Worm (Caenorhabditis elegans) whole organism, young adult: Measurements from ENCODE around the gene hpo-36.

Source experiments
- D2030.7 ChIP-seq: fragments of 200-800 bp; sonication (Bioruptor generic); IDR thresholded peaks from 2 replicates; pipeline ENCODE4 v1.3.6; 2022; ENCODE audit warnings: missing genetic modification reagents, missing genetic modification characterization, missing compliant biosample characterization
- F10E7.11 ChIP-seq: sonication (generic microtip); optimal IDR thresholded peaks from 2 replicates; lab custom pipeline; 2017; ENCODE audit warnings: mild to moderate bottlenecking, missing genetic modification characterization, moderate library complexity, missing compliant biosample characterization
- F39B2.1 ChIP-seq: fragments of 200-800 bp; sonication (Bioruptor generic); IDR thresholded peaks from 2 replicates; pipeline ENCODE4 v1.3.6; 2022; ENCODE audit warnings: missing genetic modification reagents, missing genetic modification characterization, missing compliant biosample characterization
- F52B5.7 ChIP-seq: sonication (generic microtip); optimal IDR thresholded peaks from 2 replicates; lab custom pipeline; 2016; ENCODE audit warnings: mild to moderate bottlenecking, missing genetic modification characterization, missing compliant biosample characterization
- F57C9.4 ChIP-seq: sonication (generic microtip); optimal IDR thresholded peaks from 2 replicates; lab custom pipeline; 2017; ENCODE audit warnings: mild to moderate bottlenecking, missing genetic modification characterization, missing compliant biosample characterization
- K12H6.12 ChIP-seq: fragments of 200-800 bp; sonication (Bioruptor generic); optimal IDR thresholded peaks from 2 replicates; lab custom pipeline; 2018; ENCODE audit warnings: mild to moderate bottlenecking, missing genetic modification characterization, missing compliant biosample characterization
- T07F8.4 ChIP-seq: sonication (generic microtip); optimal IDR thresholded peaks from 2 replicates; lab custom pipeline; 2016; ENCODE audit warnings: mild to moderate bottlenecking, missing genetic modification characterization, moderate library complexity, missing compliant biosample characterization
- T26A5.8 ChIP-seq: sonication (generic microtip); optimal IDR thresholded peaks from 2 replicates; lab custom pipeline; 2016; ENCODE audit warnings: missing genetic modification characterization, missing compliant biosample characterization
- Y79H2A.3 ChIP-seq: fragments of 200-800 bp; sonication (Bioruptor generic); conservative IDR thresholded peaks from 2 replicates; pipeline ENCODE4 v1.3.6; 2022; ENCODE audit warnings: missing genetic modification reagents, missing genetic modification characterization, missing compliant biosample characterization
- ZK185.1 ChIP-seq: sonication (generic microtip); optimal IDR thresholded peaks from 2 replicates; lab custom pipeline; 2016; ENCODE audit warnings: mild to moderate bottlenecking, missing genetic modification characterization, missing compliant biosample characterization; ENCODE audit not compliant: poor library complexity, severe bottlenecking
- athp-1 ChIP-seq: sonication (generic microtip); optimal IDR thresholded peaks from 2 replicates; lab custom pipeline; 2017; ENCODE audit warnings: mild to moderate bottlenecking, missing genetic modification characterization, missing compliant biosample characterization
- attf-3 ChIP-seq: fragments of 200-800 bp; sonication (Bioruptor generic); conservative IDR thresholded peaks from 2 replicates; pipeline ENCODE4 v1.3.6; 2022; ENCODE audit warnings: missing genetic modification reagents, missing genetic modification characterization, missing compliant biosample characterization
- attf-5 ChIP-seq: fragments of 200-800 bp; sonication (Bioruptor generic); optimal IDR thresholded peaks from 2 replicates; lab custom pipeline; 2018; ENCODE audit warnings: mild to moderate bottlenecking, missing genetic modification characterization, missing compliant biosample characterization
- attf-6 ChIP-seq: fragments of 200-800 bp; sonication (Bioruptor generic); IDR thresholded peaks from 2 replicates; pipeline ENCODE4 v1.3.6; 2022; ENCODE audit warnings: missing genetic modification reagents, missing genetic modification characterization, missing compliant biosample characterization
- bed-1 ChIP-seq: fragments of 200-800 bp; sonication (Bioruptor generic); IDR thresholded peaks from 2 replicates; pipeline ENCODE4 v1.3.6; 2022; ENCODE audit warnings: missing genetic modification reagents, missing genetic modification characterization, missing compliant biosample characterization
- cebp-2 ChIP-seq: fragments of 200-800 bp; sonication (Bioruptor generic); IDR thresholded peaks from 2 replicates; pipeline ENCODE4 v1.3.6; 2022; ENCODE audit warnings: missing genetic modification characterization, missing compliant biosample characterization
- ceh-100 ChIP-seq: fragments of 200-800 bp; sonication (Bioruptor generic); IDR thresholded peaks from 2 replicates; pipeline ENCODE4 v1.3.6; 2022; ENCODE audit warnings: missing genetic modification reagents, missing genetic modification characterization, missing compliant biosample characterization
- ceh-40 ChIP-seq: fragments of 200-800 bp; sonication (Bioruptor generic); IDR thresholded peaks from 2 replicates; pipeline ENCODE4 v1.3.6; 2022; ENCODE audit warnings: missing genetic modification characterization, missing compliant biosample characterization
- dox-1 ChIP-seq: fragments of 200-800 bp; sonication (Bioruptor generic); IDR thresholded peaks from 2 replicates; pipeline ENCODE4 v1.3.6; 2022; ENCODE audit warnings: missing genetic modification reagents, missing genetic modification characterization, missing compliant biosample characterization
- dpl-1 ChIP-seq: fragments of 150-350 bp; optimal IDR thresholded peaks from 2 replicates; lab custom pipeline; 2014; ENCODE audit warnings: missing biosample characterization, missing genetic modification reagents, missing genetic modification characterization
- egl-18 ChIP-seq: fragments of 200-800 bp; sonication (Bioruptor generic); IDR thresholded peaks from 2 replicates; pipeline ENCODE4 v1.3.6; 2022; ENCODE audit warnings: missing genetic modification reagents, missing genetic modification characterization, missing compliant biosample characterization
- fkh-3 ChIP-seq: sonication (generic microtip); optimal IDR thresholded peaks from 2 replicates; lab custom pipeline; 2016; ENCODE audit warnings: mild to moderate bottlenecking, missing genetic modification characterization, missing compliant biosample characterization
- gei-17 ChIP-seq: fragments of 200-800 bp; sonication (Bioruptor generic); optimal IDR thresholded peaks from 2 replicates; lab custom pipeline; 2018; ENCODE audit warnings: mild to moderate bottlenecking, missing genetic modification characterization, missing compliant biosample characterization
- him-1 ChIP-seq: sonication (generic microtip); optimal IDR thresholded peaks from 2 replicates; lab custom pipeline; 2016; ENCODE audit warnings: missing genotype, missing genetic modification reagents, missing genetic modification characterization, missing compliant biosample characterization
- hmg-20 ChIP-seq: fragments of 200-800 bp; sonication (Bioruptor generic); IDR thresholded peaks from 2 replicates; pipeline ENCODE4 v1.3.6; 2022; ENCODE audit warnings: missing genetic modification reagents, missing genetic modification characterization, missing compliant biosample characterization
- hrde-1 ChIP-seq: sonication (generic microtip); optimal IDR thresholded peaks from 2 replicates; lab custom pipeline; 2016; ENCODE audit warnings: missing genetic modification characterization, mild to moderate bottlenecking, missing compliant biosample characterization, moderate library complexity, missing genotype, missing genetic modification reagents, borderline replicate concordance
- lin-26 ChIP-seq: fragments of 200-800 bp; sonication (Bioruptor generic); IDR thresholded peaks from 2 replicates; pipeline ENCODE4 v1.3.6; 2022; ENCODE audit warnings: missing genetic modification reagents, missing genetic modification characterization, missing compliant biosample characterization
- lin-35 ChIP-seq, 3 experiments: fragments of 150-350 bp in 2 of 3; sonication (generic microtip) in 1 of 3; optimal IDR thresholded peaks; 2 replicates each; lab custom pipeline; 2014 to 2018; ENCODE audit warnings: missing biosample characterization in 3 of 3, missing genetic modification characterization in 3 of 3, missing genetic modification reagents in 3 of 3
- lin-40 ChIP-seq: sonication (generic microtip); optimal IDR thresholded peaks from 2 replicates; lab custom pipeline; 2016; ENCODE audit warnings: missing genetic modification characterization, mild to moderate bottlenecking, missing compliant biosample characterization, missing genotype, missing genetic modification reagents
- lir-1 ChIP-seq: fragments of 200-800 bp; sonication (Bioruptor generic); conservative IDR thresholded peaks from 2 replicates; pipeline ENCODE4 v1.3.6; 2022; ENCODE audit warnings: missing genetic modification reagents, missing genetic modification characterization, missing compliant biosample characterization
- lsl-1 ChIP-seq: fragments of 200-800 bp; sonication (Bioruptor generic); optimal IDR thresholded peaks from 2 replicates; lab custom pipeline; 2018; ENCODE audit warnings: mild to moderate bottlenecking, missing genetic modification characterization, moderate library complexity, missing compliant biosample characterization
- lsy-27 ChIP-seq: sonication (generic microtip); optimal IDR thresholded peaks from 2 replicates; lab custom pipeline; 2017; ENCODE audit warnings: missing genetic modification characterization, mild to moderate bottlenecking, missing compliant biosample characterization, antibody characterized with exemption, missing genotype, borderline replicate concordance; ENCODE audit not compliant: insufficient read depth
- mel-28 ChIP-seq: sonication (generic microtip); optimal IDR thresholded peaks from 2 replicates; lab custom pipeline; 2016; ENCODE audit warnings: borderline replicate concordance, mild to moderate bottlenecking, missing genetic modification characterization, missing compliant biosample characterization
- mes-4 ChIP-seq: sonication (generic microtip); optimal IDR thresholded peaks from 2 replicates; lab custom pipeline; 2016; ENCODE audit warnings: missing genotype, missing genetic modification characterization, missing compliant biosample characterization
- nfya-2 ChIP-seq: fragments of 200-800 bp; sonication (Bioruptor generic); IDR thresholded peaks from 2 replicates; pipeline ENCODE4 v1.3.6; 2022; ENCODE audit warnings: missing genetic modification reagents, missing genetic modification characterization, missing compliant biosample characterization
- nfyb-1 ChIP-seq: fragments of 200-800 bp; sonication (Bioruptor generic); IDR thresholded peaks from 2 replicates; pipeline ENCODE4 v1.3.6; 2022; ENCODE audit warnings: missing genetic modification reagents, missing genetic modification characterization, missing compliant biosample characterization
- nhr-27 ChIP-seq: fragments of 200-800 bp; sonication (Bioruptor generic); optimal IDR thresholded peaks from 2 replicates; lab custom pipeline; 2018; ENCODE audit warnings: mild to moderate bottlenecking, missing genetic modification characterization, moderate library complexity, missing compliant biosample characterization
- sea-2 ChIP-seq: fragments of 200-800 bp; sonication (Bioruptor generic); IDR thresholded peaks from 2 replicates; pipeline ENCODE4 v1.3.6; 2022; ENCODE audit warnings: missing genetic modification characterization, missing compliant biosample characterization
- snpc-1.1 ChIP-seq: sonication (generic microtip); optimal IDR thresholded peaks from 2 replicates; lab custom pipeline; 2017; ENCODE audit warnings: missing genetic modification characterization, mild to moderate bottlenecking, missing compliant biosample characterization, antibody characterized with exemption, moderate library complexity, missing genotype, missing genetic modification reagents; ENCODE audit not compliant: insufficient read depth
- snpc-1.3 ChIP-seq: sonication (generic microtip); optimal IDR thresholded peaks from 2 replicates; lab custom pipeline; 2017; ENCODE audit warnings: missing genetic modification characterization, mild to moderate bottlenecking, missing compliant biosample characterization, antibody characterized with exemption, moderate library complexity, missing genotype, missing genetic modification reagents; ENCODE audit not compliant: insufficient read depth
- snpc-4 ChIP-seq, 5 experiments: fragments of 150-350 bp in 1 of 5; sonication (generic microtip) in 4 of 5; optimal IDR thresholded peaks; 2 replicates each; lab custom pipeline; 2014 to 2018; ENCODE audit warnings: missing genetic modification characterization in 5 of 5, missing biosample characterization in 3 of 5, antibody characterized with exemption in 2 of 5, mild to moderate bottlenecking in 2 of 5, missing compliant biosample characterization in 2 of 5, missing genotype in 2 of 5, moderate library complexity in 2 of 5, missing genetic modification reagents in 1 of 5
- somi-1 ChIP-seq: fragments of 200-800 bp; sonication (Bioruptor generic); optimal IDR thresholded peaks from 2 replicates; lab custom pipeline; 2018; ENCODE audit warnings: mild to moderate bottlenecking, missing genetic modification characterization, missing compliant biosample characterization
- tlf-1 ChIP-seq: fragments of 200-800 bp; sonication (Bioruptor generic); optimal IDR thresholded peaks from 2 replicates; lab custom pipeline; 2018; ENCODE audit warnings: mild to moderate bottlenecking, missing genetic modification characterization, missing compliant biosample characterization
- unc-130 ChIP-seq: sonication (generic microtip); optimal IDR thresholded peaks from 2 replicates; lab custom pipeline; 2016; ENCODE audit warnings: missing genetic modification reagents, missing genetic modification characterization, missing compliant biosample characterization
- xnd-1 ChIP-seq: sonication (generic microtip); optimal IDR thresholded peaks from 2 replicates; lab custom pipeline; 2016; ENCODE audit warnings: missing genotype, missing genetic modification reagents, missing genetic modification characterization, missing compliant biosample characterization
- ztf-22 ChIP-seq: fragments of 200-800 bp; sonication (Bioruptor generic); optimal IDR thresholded peaks from 2 replicates; lab custom pipeline; 2018; ENCODE audit warnings: mild to moderate bottlenecking, missing genetic modification characterization, moderate library complexity, missing compliant biosample characterization
- ztf-25 ChIP-seq: fragments of 200-800 bp; sonication (Bioruptor generic); IDR thresholded peaks from 2 replicates; pipeline ENCODE4 v1.3.6; 2022; ENCODE audit warnings: missing genetic modification reagents, missing genetic modification characterization, missing compliant biosample characterization

The hpo-36 gene

DNA sequence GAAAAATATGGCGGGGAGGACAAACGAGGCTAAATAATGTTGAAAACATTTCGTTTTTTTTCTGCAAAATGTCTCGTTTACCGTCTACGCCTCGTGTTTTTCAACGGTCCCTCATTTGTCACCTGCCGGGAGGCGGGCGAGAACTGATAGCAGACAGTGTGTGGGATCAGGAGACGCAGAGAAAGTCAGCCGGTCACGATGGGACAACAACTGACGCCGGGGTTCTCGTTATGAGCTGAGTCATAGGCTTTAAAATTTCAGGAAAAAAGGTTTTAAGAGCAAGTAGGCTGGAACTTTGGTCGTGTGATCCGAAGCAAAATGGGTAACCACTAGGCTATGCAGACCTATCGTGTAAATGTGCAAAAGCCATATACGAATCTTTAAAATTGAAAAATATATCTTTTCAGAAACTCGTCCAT lies 53.4 kb downstream of the hpo-36 start, which contains the start of gene W08A12.2 (continued):
- TF ChIP-seq sea-2 (GFP tag; lab: Robert Waterston, UW) (no peak), T26A5.8 (tag; lab: Kevin White, UChicago) (no peak), attf-5 (GFP tag; lab: Kevin White, UChicago) (peak; percentile 12), dpl-1 (GFP tag; lab: Kevin White, UChicago) (no peak), athp-1 (tag; lab: Kevin White, UChicago) (peak; percentile 73), F10E7.11 (tag; lab: Kevin White, UChicago) (peak; percentile 41), lin-40 (tag; lab: Kevin White, UChicago) (no peak), Y79H2A.3 (no peak), him-1 (tag; lab: Kevin White, UChicago) (peak; percentile 19), gei-17 (GFP tag; lab: Kevin White, UChicago) (no peak), F57C9.4 (tag; lab: Kevin White, UChicago) (no peak), lsy-27 (tag; lab: Kevin White, UChicago) (no peak), xnd-1 (no peak), egl-18 (GFP tag; lab: Robert Waterston, UW) (no peak), ztf-22 (GFP tag; lab: Kevin White, UChicago) (peak; percentile 8), ceh-100 (no peak), T07F8.4 (peak; percentile 34), ZK185.1 (tag; lab: Kevin White, UChicago) (no peak), tlf-1 (GFP tag; lab: Kevin White, UChicago) (no peak), snpc-4 (GFP tag; optimal IDR thresholded peaks at IDR 0.05; lab: Kevin White, UChicago) (peak; percentile 46), snpc-4 (tag; optimal IDR thresholded peaks at IDR 0.05; lab: Kevin White, UChicago) (peak in 1 of 4 experiments; percentile 39), fkh-3 (tag; lab: Kevin White, UChicago) (no peak), ceh-40 (GFP tag; lab: Robert Waterston, UW) (no peak), bed-1 (GFP tag; lab: Robert Waterston, UW) (no peak), lsl-1 (GFP tag; lab: Kevin White, UChicago) (no peak), mes-4 (peak; percentile 68), D2030.7 (GFP tag; lab: Robert Waterston, UW) (no peak), hmg-20 (no peak), unc-130 (GFP tag; lab: Kevin White, UChicago) (no peak), ztf-25 (peak; percentile 73; the same call in 1 of the 2 replicates), F52B5.7 (tag; lab: Kevin White, UChicago) (peak; percentile 29), F39B2.1 (no peak), attf-6 (GFP tag; lab: Robert Waterston, UW) (no peak), hrde-1 (tag; lab: Kevin White, UChicago) (peak; percentile 65), lir-1 (GFP tag; lab: Robert Waterston, UW) (no peak), attf-3 (GFP tag; lab: Robert Waterston, UW) (no peak), somi-1 (peak; percentile 72), nhr-27 (tag; lab: Kevin White, UChicago) (no peak), lin-35 (GFP tag; optimal IDR thresholded peaks at IDR 0.05; lab: Kevin White, UChicago) (no peak), dox-1 (GFP tag; lab: Robert Waterston, UW) (no peak), cebp-2 (peak; percentile 90), K12H6.12 (tag; lab: Kevin White, UChicago) (no peak), lin-26 (peak; percentile 95), nfyb-1 (peak; percentile 66; the same call in 1 of the 2 replicates), snpc-1.3 (peak; percentile 12), mel-28 (tag; lab: Kevin White, UChicago) (no peak), nfya-2 (GFP tag; lab: Robert Waterston, UW) (no peak), snpc-1.1 (tag; lab: Kevin White, UChicago) (no peak)
